Fruit fly (Drosophila melanogaster) whole organism, embryonic: ENCODE data around the gene Ctr1B.

Experiments
- BEAF-32 ChIP-seq: fragments of 200-800 bp; sonication (Bioruptor generic); optimal IDR thresholded peaks from 3 replicates; lab custom pipeline; 2017; ENCODE audit warnings: missing biosample characterization, missing genetic modification characterization, mild to moderate bottlenecking, moderate library complexity, missing genetic modification reagents
- CG16813 ChIP-seq: fragments of 200-800 bp; sonication (Bioruptor generic); IDR thresholded peaks from 3 replicates; pipeline ENCODE4 v1.3.6; 2022; ENCODE audit warnings: missing biosample characterization, missing genetic modification characterization; ENCODE audit not compliant: partially characterized antibody
- CG17186 ChIP-seq: fragments of 200-800 bp; sonication (Bioruptor generic); optimal IDR thresholded peaks from 3 replicates; lab custom pipeline; 2017; ENCODE audit warnings: missing biosample characterization, missing genetic modification reagents, missing genetic modification characterization
- CG17385 ChIP-seq: fragments of 200-800 bp; sonication (Bioruptor generic); optimal IDR thresholded peaks from 3 replicates; lab custom pipeline; 2018; ENCODE audit warnings: missing biosample characterization, mild to moderate bottlenecking, missing genetic modification characterization
- CG17829 ChIP-seq: fragments of 200-800 bp; optimal IDR thresholded peaks from 2 replicates; lab custom pipeline; 2019; ENCODE audit warnings: missing biosample characterization, mild to moderate bottlenecking, missing genetic modification characterization, moderate library complexity
- CG2116 ChIP-seq: fragments of 200-800 bp; sonication (Bioruptor generic); optimal IDR thresholded peaks from 3 replicates; lab custom pipeline; 2018; ENCODE audit warnings: missing biosample characterization, mild to moderate bottlenecking, missing genetic modification characterization
- CG2129 ChIP-seq: fragments of 200-800 bp; sonication (Bioruptor generic); IDR thresholded peaks from 2 replicates; pipeline ENCODE4 v1.3.6; 2022; ENCODE audit warnings: missing biosample characterization, missing genetic modification characterization; ENCODE audit not compliant: partially characterized antibody
- CG2712 ChIP-seq: fragments of 200-800 bp; optimal IDR thresholded peaks from 3 replicates; lab custom pipeline; 2019; ENCODE audit warnings: missing biosample characterization, mild to moderate bottlenecking, missing genetic modification characterization, moderate library complexity
- CG31224 ChIP-seq: fragments of 200-800 bp; sonication (Bioruptor generic); IDR thresholded peaks from 2 replicates; pipeline ENCODE4 v1.3.6; 2022; ENCODE audit warnings: missing biosample characterization, missing genetic modification characterization
- CG34224 ChIP-seq: fragments of 200-800 bp; sonication (Bioruptor generic); IDR thresholded peaks from 3 replicates; pipeline ENCODE4 v1.3.6; 2022; ENCODE audit warnings: missing biosample characterization, missing genetic modification characterization; ENCODE audit not compliant: partially characterized antibody
- CG4360 ChIP-seq: fragments of 200-800 bp; sonication (Bioruptor generic); IDR thresholded peaks from 2 replicates; pipeline ENCODE4 v1.3.6; 2022; ENCODE audit warnings: missing biosample characterization, missing genetic modification characterization
- CG4617 ChIP-seq: fragments of 200-800 bp; sonication (Bioruptor generic); optimal IDR thresholded peaks from 3 replicates; lab custom pipeline; 2016; ENCODE audit warnings: missing biosample characterization, missing genetic modification characterization, borderline replicate concordance
- CG7987 ChIP-seq: fragments of 200-800 bp; sonication (Bioruptor generic); optimal IDR thresholded peaks from 2 replicates; lab custom pipeline; 2018; ENCODE audit warnings: missing biosample characterization, mild to moderate bottlenecking, missing genetic modification characterization, moderate library complexity
- CG9215 ChIP-seq: fragments of 200-800 bp; sonication (Bioruptor generic); IDR thresholded peaks from 2 replicates; pipeline ENCODE4 v1.3.6; 2022; ENCODE audit warnings: missing biosample characterization, missing genetic modification characterization
- Camta ChIP-seq: fragments of 200-800 bp; sonication (Bioruptor generic); optimal IDR thresholded peaks from 2 replicates; lab custom pipeline; 2016; ENCODE audit warnings: missing biosample characterization, missing genetic modification characterization
- Dll ChIP-seq: fragments of 200-800 bp; sonication (Bioruptor generic); IDR thresholded peaks from 4 replicates; pipeline ENCODE4 v1.3.6; 2022; ENCODE audit warnings: missing biosample characterization, missing genetic modification characterization; ENCODE audit not compliant: partially characterized antibody
- Dp ChIP-seq: fragments of 200-800 bp; sonication (Bioruptor generic); optimal IDR thresholded peaks from 2 replicates; lab custom pipeline; 2018; ENCODE audit warnings: missing biosample characterization, mild to moderate bottlenecking, missing genetic modification characterization, moderate library complexity
- Dref ChIP-seq: fragments of 200-800 bp; sonication (Bioruptor generic); IDR thresholded peaks from 2 replicates; pipeline ENCODE4 v1.3.6; 2022; ENCODE audit warnings: missing biosample characterization, missing genetic modification characterization
- Drgx ChIP-seq: fragments of 200-800 bp; sonication (Bioruptor generic); IDR thresholded peaks from 2 replicates; pipeline ENCODE4 v1.3.6; 2022; ENCODE audit warnings: missing biosample characterization, missing genetic modification characterization
- E2f2 ChIP-seq: fragments of 200-800 bp; sonication (Bioruptor generic); IDR thresholded peaks from 2 replicates; pipeline ENCODE4 v1.3.6; 2022; ENCODE audit warnings: missing biosample characterization, missing genetic modification characterization
- Eip74EF ChIP-seq, 2 experiments: fragments of 200-800 bp in 1 of 2; fragments of >200 bp in 1 of 2; sonication (Bioruptor generic) in 1 of 2; optimal IDR thresholded peaks; 2 replicates each; lab custom pipeline; 2017 to 2019; ENCODE audit warnings: missing biosample characterization in 2 of 2, missing genetic modification characterization in 2 of 2, mild to moderate bottlenecking in 1 of 2, moderate library complexity in 1 of 2
- Ets65A ChIP-seq: fragments of 200-800 bp; sonication (Bioruptor generic); peaks from one replicate; lab custom pipeline; 2016; ENCODE audit warnings: missing biosample characterization, missing genetic modification characterization
- Ets97D ChIP-seq: fragments of 200-800 bp; sonication (Bioruptor generic); optimal IDR thresholded peaks from 3 replicates; lab custom pipeline; 2016; ENCODE audit warnings: missing biosample characterization, missing genetic modification characterization
- Hr78 ChIP-seq, 2 experiments: fragments of 200-800 bp in 1 of 2; fragments of >200 bp in 1 of 2; sonication (Bioruptor generic) in 1 of 2; optimal IDR thresholded peaks; 2 replicates each; lab custom pipeline; 2017 to 2019; ENCODE audit warnings: missing biosample characterization in 2 of 2, missing genetic modification characterization in 2 of 2, mild to moderate bottlenecking in 1 of 2, moderate library complexity in 1 of 2
- Nf-YC ChIP-seq: fragments of 200-800 bp; optimal IDR thresholded peaks from 3 replicates; lab custom pipeline; 2019; ENCODE audit warnings: missing biosample characterization, mild to moderate bottlenecking, missing genetic modification characterization, moderate library complexity
- Opbp ChIP-seq: fragments of 200-800 bp; sonication (Bioruptor generic); IDR thresholded peaks from 3 replicates; pipeline ENCODE4 v1.3.6; 2022; ENCODE audit warnings: missing biosample characterization, missing genetic modification characterization; ENCODE audit not compliant: partially characterized antibody
- PHDP ChIP-seq: fragments of 200-800 bp; sonication (Bioruptor generic); optimal IDR thresholded peaks from 3 replicates; lab custom pipeline; 2018; ENCODE audit warnings: missing biosample characterization, mild to moderate bottlenecking, missing genetic modification characterization, moderate library complexity
- Scr ChIP-seq: fragments of 200-800 bp; sonication (Bioruptor generic); IDR thresholded peaks from 2 replicates; pipeline ENCODE4 v1.3.6; 2022; ENCODE audit warnings: missing biosample characterization, missing genetic modification characterization; ENCODE audit not compliant: partially characterized antibody
- amos ChIP-seq: fragments of 200-800 bp; sonication (Bioruptor generic); IDR thresholded peaks from 2 replicates; pipeline ENCODE4 v1.3.6; 2022; ENCODE audit warnings: missing biosample characterization, missing genetic modification characterization; ENCODE audit not compliant: partially characterized antibody
- crp ChIP-seq, 2 experiments: fragments of 200-800 bp; sonication (Bioruptor generic); optimal IDR thresholded peaks; 2 replicates in 1 of 2; 3 replicates in 1 of 2; lab custom pipeline; 2017; ENCODE audit warnings: missing biosample characterization in 2 of 2, missing genetic modification characterization in 2 of 2, mild to moderate bottlenecking in 1 of 2, moderate library complexity in 1 of 2
- disco-r ChIP-seq: fragments of 200-800 bp; sonication (Bioruptor generic); optimal IDR thresholded peaks from 2 replicates; lab custom pipeline; 2016; ENCODE audit warnings: missing biosample characterization, missing genetic modification characterization
- ewg ChIP-seq: fragments of 200-800 bp; sonication (Bioruptor generic); optimal IDR thresholded peaks from 3 replicates; lab custom pipeline; 2017; ENCODE audit warnings: mild to moderate bottlenecking, missing biosample characterization, missing genetic modification reagents, missing genetic modification characterization
- fru ChIP-seq: fragments of >200 bp; optimal IDR thresholded peaks from 2 replicates; lab custom pipeline; 2017
- hkb ChIP-seq, 2 experiments: fragments of 200-800 bp in 1 of 2; fragments of >200 bp in 1 of 2; sonication (Bioruptor generic) in 1 of 2; IDR thresholded peaks in 1 of 2; optimal IDR thresholded peaks in 1 of 2; 2 replicates each; pipeline versions ENCODE4 v1.3.6 to Lab custom; 2017 to 2022; ENCODE audit warnings: missing biosample characterization in 1 of 2, missing genetic modification characterization in 1 of 2
- inv ChIP-seq: fragments of 200-800 bp; sonication (Bioruptor generic); IDR thresholded peaks from 2 replicates; pipeline ENCODE4 v1.3.6; 2022; ENCODE audit warnings: missing biosample characterization, missing genetic modification characterization; ENCODE audit not compliant: partially characterized antibody
- jing ChIP-seq: fragments of 200-800 bp; sonication (Bioruptor generic); optimal IDR thresholded peaks from 2 replicates; lab custom pipeline; 2018; ENCODE audit warnings: missing biosample characterization, mild to moderate bottlenecking, missing genetic modification characterization
- jumu ChIP-seq: fragments of 200-800 bp; sonication (Bioruptor generic); optimal IDR thresholded peaks from 3 replicates; lab custom pipeline; 2016; ENCODE audit warnings: missing biosample characterization, missing genetic modification characterization
- knrl ChIP-seq: fragments of 200-800 bp; sonication (Bioruptor generic); IDR thresholded peaks from 3 replicates; pipeline ENCODE4 v1.3.6; 2022; ENCODE audit warnings: missing biosample characterization, missing genetic modification characterization; ENCODE audit not compliant: partially characterized antibody
- lilli ChIP-seq: fragments of 200-800 bp; sonication (Bioruptor generic); optimal IDR thresholded peaks from 3 replicates; lab custom pipeline; 2016; ENCODE audit warnings: missing biosample characterization, missing genetic modification characterization
- pfk ChIP-seq: fragments of 200-800 bp; sonication (Bioruptor generic); optimal IDR thresholded peaks from 2 replicates; lab custom pipeline; 2018; ENCODE audit warnings: missing biosample characterization, mild to moderate bottlenecking, missing genetic modification characterization, moderate library complexity
- psq ChIP-seq: fragments of 200-800 bp; sonication (Bioruptor generic); optimal IDR thresholded peaks from 2 replicates; lab custom pipeline; 2017; ENCODE audit warnings: missing biosample characterization, missing genetic modification characterization
- run ChIP-seq: fragments of 200-800 bp; sonication (Bioruptor generic); optimal IDR thresholded peaks from 3 replicates; lab custom pipeline; 2018; ENCODE audit warnings: missing biosample characterization, mild to moderate bottlenecking, missing genetic modification characterization
- sna ChIP-seq: fragments of 200-800 bp; sonication (Bioruptor generic); IDR thresholded peaks from 2 replicates; pipeline ENCODE4 v1.3.6; 2022; ENCODE audit warnings: missing biosample characterization, missing genetic modification characterization; ENCODE audit not compliant: partially characterized antibody
- trem ChIP-seq: fragments of 200-800 bp; optimal IDR thresholded peaks from 3 replicates; lab custom pipeline; 2019; ENCODE audit warnings: missing biosample characterization, mild to moderate bottlenecking, missing genetic modification characterization, moderate library complexity
- tup ChIP-seq: fragments of 200-800 bp; sonication (Bioruptor generic); optimal IDR thresholded peaks from 2 replicates; lab custom pipeline; 2016; ENCODE audit warnings: missing biosample characterization, mild to moderate bottlenecking, missing genetic modification characterization, moderate library complexity
- zen2 ChIP-seq: fragments of 200-800 bp; sonication (Bioruptor generic); IDR thresholded peaks from 3 replicates; pipeline ENCODE4 v1.3.6; 2022; ENCODE audit warnings: missing biosample characterization, missing genetic modification characterization; ENCODE audit not compliant: partially characterized antibody

Gene Ctr1B

dm6 chr3R:8317215-8317614 lies at the start of gene Ctr1B (continued):
- TF ChIP-seq psq (GFP tag; lab: Kevin White, UChicago) = no peak
- TF ChIP-seq Ets65A (GFP tag; lab: Kevin White, UChicago) = no peak
- no peak for TF ChIP-seq jing (GFP tag; lab: Kevin White, UChicago)
- no peak for TF ChIP-seq CG17385 (GFP tag; lab: Kevin White, UChicago)
- no peak for TF ChIP-seq Nf-YC
- no peak for TF ChIP-seq PHDP (tag; lab: Kevin White, UChicago)
- TF ChIP-seq CG4360 (GFP tag; lab: Robert Waterston, UW) = no peak
- peak in 1 of 2 experiments; percentile 72 for TF ChIP-seq Hr78 (GFP tag; optimal IDR thresholded peaks at IDR 0.05; lab: Kevin White, UChicago)
- TF ChIP-seq, all 482 proteins: peak for 8

dm6 chr3R:8269740-8270139 lies 47.7 kb upstream of the Ctr1B start, which contains the start of gene CG9630:
TSS of gene CG9630 (minus strand) at chr3R:8269896.
- TF ChIP-seq CG4617 (GFP tag; lab: Kevin White, UChicago) = peak; percentile 61
- TF ChIP-seq CG16813 (GFP tag; lab: Robert Waterston, UW) = peak; percentile 59; the same call in 1 of the 3 replicates
- peak; percentile 100 for TF ChIP-seq CG9215 (GFP tag; lab: Robert Waterston, UW)
- peak; percentile 84 for TF ChIP-seq trem
- TF ChIP-seq CG34224 = peak; percentile 80
- TF ChIP-seq Dp (GFP tag; lab: Kevin White, UChicago) = peak; percentile 100
- TF ChIP-seq Scr = peak; percentile 62
- peak; percentile 86 for TF ChIP-seq run (tag; lab: Kevin White, UChicago)
- TF ChIP-seq Eip74EF (GFP tag; optimal IDR thresholded peaks at IDR 0.05; lab: Kevin White, UChicago) = no peak
- TF ChIP-seq crp (GFP tag; optimal IDR thresholded peaks at IDR 0.05; lab: Kevin White, UChicago) = peak in 1 of 2 experiments; percentile 77
- no peak for TF ChIP-seq CG31224 (GFP tag; lab: Robert Waterston, UW)
- peak; percentile 78 for TF ChIP-seq Dref (GFP tag; lab: Robert Waterston, UW)
- TF ChIP-seq jumu = no peak
- TF ChIP-seq fru (lab: Kevin White, UChicago) = no peak
- TF ChIP-seq BEAF-32 = peak; percentile 72
- TF ChIP-seq Camta (GFP tag; lab: Kevin White, UChicago) = no peak
- no peak for TF ChIP-seq lilli (GFP tag; lab: Kevin White, UChicago)
- TF ChIP-seq sna = peak; percentile 71; the same call in 1 of the 2 replicates
- peak; percentile 1 for TF ChIP-seq ewg (GFP tag; lab: Kevin White, UChicago)
- peak; percentile 87 for TF ChIP-seq CG2116 (GFP tag; lab: Kevin White, UChicago)
- TF ChIP-seq Drgx (GFP tag; lab: Robert Waterston, UW) = no peak
- peak; percentile 48 for TF ChIP-seq hkb (optimal IDR thresholded peaks at IDR 0.05; lab: Kevin White, UChicago)
- no peak for TF ChIP-seq hkb (GFP tag; IDR thresholded peaks at IDR 0.05; lab: Robert Waterston, UW)
- peak; percentile 43; the same call in 1 of the 2 replicates for TF ChIP-seq inv (GFP tag; lab: Robert Waterston, UW)
- peak; percentile 68; the same call in 2 of the 3 replicates for TF ChIP-seq zen2 (GFP tag; lab: Robert Waterston, UW)
- peak; percentile 48 for TF ChIP-seq CG17829 (tag; lab: Kevin White, UChicago)
- TF ChIP-seq CG7987 (GFP tag; lab: Kevin White, UChicago) = peak; percentile 47
- TF ChIP-seq Dll = peak; percentile 70
- TF ChIP-seq disco-r (GFP tag; lab: Kevin White, UChicago) = no peak
- TF ChIP-seq CG17186 = peak; percentile 93
- TF ChIP-seq pfk (GFP tag; lab: Kevin White, UChicago) = no peak
- TF ChIP-seq Ets97D = peak; percentile 79
- no peak for TF ChIP-seq tup
- TF ChIP-seq Opbp = peak; percentile 74
- TF ChIP-seq E2f2 (GFP tag; lab: Robert Waterston, UW) = peak; percentile 100
- TF ChIP-seq CG2712 (tag; lab: Kevin White, UChicago) = peak; percentile 24
- peak; percentile 69 for TF ChIP-seq amos (GFP tag; lab: Robert Waterston, UW)
- 0 out of 3 replicates have a peak, but pooled peaks have one; percentile 44 for TF ChIP-seq knrl (GFP tag; lab: Robert Waterston, UW)
- peak; percentile 47 for TF ChIP-seq CG2129 (GFP tag; lab: Robert Waterston, UW)
